Fruit fly (Drosophila melanogaster) whole organism, embryonic: ENCODE results near the gene Taf11.

Experiments used
- Adf1 ChIP-seq: fragments of 200-800 bp; sonication (Bioruptor generic); IDR thresholded peaks from 2 replicates; pipeline ENCODE4 v1.3.6; 2022; ENCODE audit warnings: missing biosample characterization, missing genetic modification characterization
- Aef1 ChIP-seq: fragments of 200-800 bp; sonication (Bioruptor generic); IDR thresholded peaks from 3 replicates; pipeline ENCODE4 v1.3.6; 2022; ENCODE audit warnings: missing biosample characterization, missing genetic modification characterization
- Bgb ChIP-seq: fragments of 200-800 bp; sonication (Bioruptor generic); IDR thresholded peaks from 2 replicates; pipeline ENCODE4 v1.3.6; 2022; ENCODE audit warnings: missing biosample characterization, missing genetic modification characterization; ENCODE audit not compliant: partially characterized antibody
- CG10209 ChIP-seq: fragments of 200-800 bp; sonication (Bioruptor generic); optimal IDR thresholded peaks from 3 replicates; lab custom pipeline; 2017; ENCODE audit warnings: missing biosample characterization, mild to moderate bottlenecking, missing genetic modification characterization, missing genetic modification reagents
- CG11696 ChIP-seq: fragments of 200-800 bp; sonication (Bioruptor generic); IDR thresholded peaks from 2 replicates; pipeline ENCODE4 v1.3.6; 2022; ENCODE audit warnings: missing biosample characterization, missing genetic modification characterization
- CG11723 ChIP-seq: fragments of 200-800 bp; sonication (Bioruptor generic); optimal IDR thresholded peaks from 2 replicates; lab custom pipeline; 2017; ENCODE audit warnings: missing biosample characterization, mild to moderate bottlenecking, missing genetic modification characterization
- CG12104 ChIP-seq: fragments of 200-800 bp; sonication (Bioruptor generic); optimal IDR thresholded peaks from 3 replicates; lab custom pipeline; 2016; ENCODE audit warnings: missing biosample characterization, missing genetic modification characterization
- CG12942 ChIP-seq: fragments of 200-800 bp; sonication (Bioruptor generic); optimal IDR thresholded peaks from 3 replicates; lab custom pipeline; 2016; ENCODE audit warnings: missing biosample characterization, missing genetic modification characterization
- CG13123 ChIP-seq: fragments of 200-800 bp; sonication (Bioruptor generic); optimal IDR thresholded peaks from 2 replicates; lab custom pipeline; 2016; ENCODE audit warnings: missing biosample characterization, missing genetic modification characterization
- CG14965 ChIP-seq: fragments of 200-800 bp; sonication (Bioruptor generic); optimal IDR thresholded peaks from 2 replicates; lab custom pipeline; 2016; ENCODE audit warnings: missing biosample characterization, missing genetic modification characterization, borderline replicate concordance
- CG15269 ChIP-seq: fragments of 200-800 bp; sonication (Bioruptor generic); optimal IDR thresholded peaks from 2 replicates; lab custom pipeline; 2018; ENCODE audit warnings: missing biosample characterization, mild to moderate bottlenecking, missing genetic modification characterization, moderate library complexity
- CG1603 ChIP-seq: fragments of 200-800 bp; sonication (Bioruptor generic); optimal IDR thresholded peaks from 2 replicates; lab custom pipeline; 2019; ENCODE audit warnings: missing biosample characterization, mild to moderate bottlenecking, missing genetic modification characterization, moderate library complexity
- CG30403 ChIP-seq: fragments of 200-800 bp; sonication (Bioruptor generic); optimal IDR thresholded peaks from 3 replicates; lab custom pipeline; 2016; ENCODE audit warnings: missing biosample characterization, missing genetic modification characterization
- CG42726 ChIP-seq: fragments of 200-800 bp; sonication (Bioruptor generic); IDR thresholded peaks from 2 replicates; pipeline ENCODE4 v1.3.6; 2022; ENCODE audit warnings: missing biosample characterization, missing genetic modification characterization; ENCODE audit not compliant: partially characterized antibody
- CG4617 ChIP-seq: fragments of 200-800 bp; sonication (Bioruptor generic); optimal IDR thresholded peaks from 3 replicates; lab custom pipeline; 2016; ENCODE audit warnings: missing biosample characterization, missing genetic modification characterization, borderline replicate concordance
- CG4707 ChIP-seq: fragments of 200-800 bp; sonication (Bioruptor generic); optimal IDR thresholded peaks from 2 replicates; lab custom pipeline; 2018; ENCODE audit warnings: missing biosample characterization, mild to moderate bottlenecking, missing genetic modification characterization, moderate library complexity
- CG6791 ChIP-seq: fragments of 200-800 bp; sonication (Bioruptor generic); IDR thresholded peaks from 3 replicates; pipeline ENCODE4 v1.3.6; 2022; ENCODE audit warnings: missing biosample characterization, missing genetic modification characterization; ENCODE audit not compliant: partially characterized antibody
- CG6813 ChIP-seq: fragments of 200-800 bp; sonication (Bioruptor generic); optimal IDR thresholded peaks from 2 replicates; lab custom pipeline; 2017; ENCODE audit warnings: missing biosample characterization, missing genetic modification characterization, mild to moderate bottlenecking, moderate library complexity, missing genetic modification reagents
- CG7839 ChIP-seq: fragments of 200-800 bp; sonication (Bioruptor generic); optimal IDR thresholded peaks from 3 replicates; lab custom pipeline; 2018; ENCODE audit warnings: missing biosample characterization, mild to moderate bottlenecking, missing genetic modification characterization, moderate library complexity
- Dp ChIP-seq: fragments of 200-800 bp; sonication (Bioruptor generic); optimal IDR thresholded peaks from 2 replicates; lab custom pipeline; 2018; ENCODE audit warnings: missing biosample characterization, mild to moderate bottlenecking, missing genetic modification characterization, moderate library complexity
- Gsc ChIP-seq: fragments of 200-800 bp; sonication (Bioruptor generic); IDR thresholded peaks from 2 replicates; pipeline ENCODE4 v1.3.6; 2022; ENCODE audit warnings: missing biosample characterization, missing genetic modification characterization
- Hand ChIP-seq: fragments of 200-800 bp; sonication (Bioruptor generic); optimal IDR thresholded peaks from 2 replicates; lab custom pipeline; 2017; ENCODE audit warnings: mild to moderate bottlenecking, missing biosample characterization, missing genetic modification reagents, missing genetic modification characterization
- MBD-R2 ChIP-seq: fragments of 200-800 bp; sonication (Bioruptor generic); IDR thresholded peaks from 2 replicates; pipeline ENCODE4 v1.3.6; 2022; ENCODE audit warnings: missing biosample characterization, missing genetic modification characterization
- Mad ChIP-seq: fragments of 200-800 bp; sonication (Bioruptor generic); optimal IDR thresholded peaks from 2 replicates; lab custom pipeline; 2016; ENCODE audit warnings: missing biosample characterization, missing genetic modification characterization
- Mes4 ChIP-seq: fragments of 200-800 bp; sonication (Bioruptor generic); optimal IDR thresholded peaks from 2 replicates; lab custom pipeline; 2016; ENCODE audit warnings: missing biosample characterization, missing genetic modification characterization
- NK7.1 ChIP-seq: fragments of 200-800 bp; sonication (Bioruptor generic); optimal IDR thresholded peaks from 3 replicates; lab custom pipeline; 2016; ENCODE audit warnings: missing biosample characterization, missing genetic modification characterization
- Sry-β ChIP-seq: fragments of 200-800 bp; sonication (Bioruptor generic); optimal IDR thresholded peaks from 2 replicates; lab custom pipeline; 2018; ENCODE audit warnings: missing biosample characterization, mild to moderate bottlenecking, missing genetic modification characterization, moderate library complexity
- YL-1 ChIP-seq: fragments of 200-800 bp; sonication (Bioruptor generic); optimal IDR thresholded peaks from 3 replicates; lab custom pipeline; 2017; ENCODE audit warnings: missing biosample characterization, mild to moderate bottlenecking, missing genetic modification characterization
- ab ChIP-seq: fragments of 200-800 bp; sonication (Bioruptor generic); optimal IDR thresholded peaks from 2 replicates; lab custom pipeline; 2016; ENCODE audit warnings: missing biosample characterization, missing genetic modification characterization
- ash1 ChIP-seq: fragments of 200-800 bp; sonication (Bioruptor generic); optimal IDR thresholded peaks from 2 replicates; lab custom pipeline; 2018; ENCODE audit warnings: missing biosample characterization, mild to moderate bottlenecking, missing genetic modification characterization
- dimm ChIP-seq: fragments of 200-800 bp; sonication (Bioruptor generic); IDR thresholded peaks from 2 replicates; pipeline ENCODE4 v1.3.6; 2022; ENCODE audit warnings: missing biosample characterization, missing genetic modification characterization
- dm ChIP-seq: fragments of 200-800 bp; sonication (Bioruptor generic); optimal IDR thresholded peaks from 3 replicates; lab custom pipeline; 2016; ENCODE audit warnings: missing biosample characterization, missing genetic modification characterization
- ems ChIP-seq: fragments of 200-800 bp; sonication (Bioruptor generic); optimal IDR thresholded peaks from 3 replicates; lab custom pipeline; 2016; ENCODE audit warnings: missing biosample characterization, missing genetic modification characterization
- fd3F ChIP-seq: fragments of 200-800 bp; sonication (Bioruptor generic); optimal IDR thresholded peaks from 2 replicates; lab custom pipeline; 2018; ENCODE audit warnings: missing biosample characterization, mild to moderate bottlenecking, missing genetic modification characterization, moderate library complexity
- grn ChIP-seq: fragments of 200-800 bp; sonication (Bioruptor generic); optimal IDR thresholded peaks from 3 replicates; lab custom pipeline; 2017; ENCODE audit warnings: missing biosample characterization, missing genetic modification characterization
- h ChIP-seq: fragments of >200 bp; optimal IDR thresholded peaks from 2 replicates; lab custom pipeline; 2017
- jigr1 ChIP-seq: fragments of 200-800 bp; sonication (Bioruptor generic); IDR thresholded peaks from 3 replicates; pipeline ENCODE4 v1.3.6; 2022; ENCODE audit warnings: missing biosample characterization, missing genetic modification characterization
- lbe ChIP-seq: fragments of 200-800 bp; sonication (Bioruptor generic); optimal IDR thresholded peaks from 2 replicates; lab custom pipeline; 2016; ENCODE audit warnings: missing biosample characterization, mild to moderate bottlenecking, missing genetic modification characterization
- org-1 ChIP-seq: fragments of 200-800 bp; sonication (Bioruptor generic); optimal IDR thresholded peaks from 2 replicates; lab custom pipeline; 2017; ENCODE audit warnings: missing biosample characterization, missing genetic modification characterization
- otp ChIP-seq: fragments of 200-800 bp; sonication (Bioruptor generic); IDR thresholded peaks from 3 replicates; pipeline ENCODE4, ENCODE4 v1.3.6; 2022; ENCODE audit warnings: missing biosample characterization, missing genetic modification characterization
- p53 ChIP-seq: fragments of 200-800 bp; sonication (Bioruptor generic); optimal IDR thresholded peaks from 2 replicates; lab custom pipeline; 2016; ENCODE audit warnings: missing biosample characterization, missing genetic modification characterization
- peb ChIP-seq: fragments of 200-800 bp; sonication (Bioruptor generic); IDR thresholded peaks from 2 replicates; pipeline ENCODE4 v1.3.6; 2022; ENCODE audit warnings: missing biosample characterization, missing genetic modification characterization
- pnt ChIP-seq: fragments of 200-800 bp; sonication (Bioruptor generic); optimal IDR thresholded peaks from 3 replicates; lab custom pipeline; 2016; ENCODE audit warnings: missing biosample characterization, missing genetic modification characterization
- run ChIP-seq: fragments of 200-800 bp; sonication (Bioruptor generic); optimal IDR thresholded peaks from 3 replicates; lab custom pipeline; 2018; ENCODE audit warnings: missing biosample characterization, mild to moderate bottlenecking, missing genetic modification characterization
- sr ChIP-seq: fragments of 200-800 bp; sonication (Bioruptor generic); IDR thresholded peaks from 3 replicates; pipeline ENCODE4 v1.3.6; 2022; ENCODE audit warnings: missing biosample characterization, missing genetic modification characterization
- tap ChIP-seq: fragments of 200-800 bp; optimal IDR thresholded peaks from 3 replicates; lab custom pipeline; 2019; ENCODE audit warnings: missing biosample characterization, mild to moderate bottlenecking, missing genetic modification characterization, moderate library complexity
- twi ChIP-seq: fragments of 200-800 bp; optimal IDR thresholded peaks from 2 replicates; lab custom pipeline; 2019; ENCODE audit warnings: missing biosample characterization, mild to moderate bottlenecking, missing genetic modification characterization, moderate library complexity
- vvl ChIP-seq: fragments of 200-800 bp; sonication (Bioruptor generic); IDR thresholded peaks from 2 replicates; pipeline ENCODE4 v1.3.6; 2022; ENCODE audit warnings: missing biosample characterization, missing genetic modification characterization
- zen2 ChIP-seq: fragments of 200-800 bp; sonication (Bioruptor generic); IDR thresholded peaks from 3 replicates; pipeline ENCODE4 v1.3.6; 2022; ENCODE audit warnings: missing biosample characterization, missing genetic modification characterization; ENCODE audit not compliant: partially characterized antibody
- zfh1 ChIP-seq: fragments of 200-800 bp; sonication (Bioruptor generic); IDR thresholded peaks from 3 replicates; pipeline ENCODE4 v1.3.6; 2022; ENCODE audit warnings: missing biosample characterization, missing genetic modification characterization
- zfh2 ChIP-seq: fragments of 200-800 bp; sonication (Bioruptor generic); optimal IDR thresholded peaks from 2 replicates; lab custom pipeline; 2016; ENCODE audit warnings: missing biosample characterization, missing genetic modification characterization

The Taf11 gene

DNA sequence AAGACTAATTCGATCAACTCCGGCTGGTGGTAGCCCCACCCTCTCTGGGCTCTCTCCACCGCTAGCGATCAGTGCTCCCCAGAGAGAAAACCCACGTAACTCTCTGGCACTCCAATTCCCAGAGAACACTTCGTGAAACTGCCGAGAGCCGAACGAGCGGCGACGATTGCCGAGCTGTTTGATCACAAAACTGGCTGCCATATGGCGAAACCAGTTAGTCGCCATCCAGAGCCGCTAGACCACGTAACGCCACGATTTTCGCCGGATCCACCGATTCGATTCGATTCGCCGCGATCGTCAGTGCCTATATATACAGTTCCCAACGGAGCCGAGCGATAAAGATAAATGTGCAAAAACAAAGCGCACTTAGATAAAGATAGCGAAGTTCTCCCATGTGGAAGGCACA lies 19.1 kb upstream of the Taf11 start, which contains the start of gene IP3K1 (continued):
- TF ChIP-seq CG4617 (GFP tag; lab: Kevin White, UChicago), result no peak
- peak; percentile 57; the same call in 1 of the 3 replicates for TF ChIP-seq otp (GFP tag; lab: Robert Waterston, UW)
- no peak for TF ChIP-seq Dp
- no peak for TF ChIP-seq tap
- TF ChIP-seq Mad (GFP tag; lab: Kevin White, UChicago), result no peak
- peak; percentile 29 for TF ChIP-seq NK7.1 (GFP tag; lab: Kevin White, UChicago)
- TF ChIP-seq fd3F, result no peak
- TF ChIP-seq pnt (GFP tag; lab: Kevin White, UChicago), result no peak
- no peak for TF ChIP-seq CG30403 (GFP tag; lab: Kevin White, UChicago)
- TF ChIP-seq sr (GFP tag; lab: Robert Waterston, UW), result peak; percentile 72; the same call in 2 of the 3 replicates
- TF ChIP-seq p53 (GFP tag; lab: Kevin White, UChicago), result no peak
- no peak for TF ChIP-seq Mes4 (GFP tag; lab: Kevin White, UChicago)
- TF ChIP-seq zfh1 (GFP tag; lab: Robert Waterston, UW), result no peak
- TF ChIP-seq CG1603 (tag; lab: Kevin White, UChicago), result no peak
- TF ChIP-seq CG15269, result peak; percentile 55
- TF ChIP-seq Sry-β (GFP tag; lab: Kevin White, UChicago), result no peak
- TF ChIP-seq lbe (GFP tag; lab: Kevin White, UChicago), result peak; percentile 63
- TF ChIP-seq Bgb (GFP tag; lab: Robert Waterston, UW), result peak; percentile 71; the same call in 1 of the 2 replicates
- peak; percentile 85 for TF ChIP-seq CG42726 (GFP tag; lab: Robert Waterston, UW)
- no peak for TF ChIP-seq Gsc (GFP tag; lab: Robert Waterston, UW)
- TF ChIP-seq CG14965 (GFP tag; lab: Kevin White, UChicago), result no peak
- TF ChIP-seq Adf1 (GFP tag; lab: Robert Waterston, UW), result peak; percentile 45; the same call in 1 of the 2 replicates
- TF ChIP-seq jigr1 (GFP tag; lab: Robert Waterston, UW), result no peak
- TF ChIP-seq run, result peak; percentile 19
- TF ChIP-seq zen2 (GFP tag; lab: Robert Waterston, UW), result peak; percentile 67; the same call in 2 of the 3 replicates
- no peak for TF ChIP-seq ems (GFP tag; lab: Kevin White, UChicago)
- no peak for TF ChIP-seq CG13123
- peak; percentile 60 for TF ChIP-seq grn (GFP tag; lab: Kevin White, UChicago)
- TF ChIP-seq CG12104 (GFP tag; lab: Kevin White, UChicago), result no peak
- peak; percentile 27 for TF ChIP-seq CG6813 (GFP tag; lab: Kevin White, UChicago)
- peak; percentile 17 for TF ChIP-seq CG7839 (tag; lab: Kevin White, UChicago)
- no peak for TF ChIP-seq CG11723 (GFP tag; lab: Kevin White, UChicago)
- peak; percentile 64; the same call in 1 of the 3 replicates for TF ChIP-seq CG6791 (GFP tag; lab: Robert Waterston, UW)
- TF ChIP-seq dm (GFP tag; lab: Kevin White, UChicago), result no peak
- TF ChIP-seq zfh2, result no peak
- TF ChIP-seq MBD-R2 (GFP tag; lab: Robert Waterston, UW), result no peak; the same call in 1 of the 2 replicates
- TF ChIP-seq YL-1, result peak; percentile 10
- peak; percentile 29; the same call in 1 of the 2 replicates for TF ChIP-seq CG11696
- no peak for TF ChIP-seq CG10209
- TF ChIP-seq org-1 (GFP tag; lab: Kevin White, UChicago), result no peak
- TF ChIP-seq Aef1 (GFP tag; lab: Robert Waterston, UW), result no peak
- TF ChIP-seq CG12942 (GFP tag; lab: Kevin White, UChicago), result no peak
- TF ChIP-seq CG4707 (GFP tag; lab: Kevin White, UChicago), result peak; percentile 8
- no peak for TF ChIP-seq ab (GFP tag; lab: Kevin White, UChicago)
- peak; percentile 63 for TF ChIP-seq twi (tag; lab: Kevin White, UChicago)
- peak; percentile 61 for TF ChIP-seq Hand (GFP tag; lab: Kevin White, UChicago)
- TF ChIP-seq h (lab: Kevin White, UChicago), result no peak
- peak; percentile 8 for TF ChIP-seq ash1 (GFP tag; lab: Kevin White, UChicago)
- TF ChIP-seq vvl (GFP tag; lab: Robert Waterston, UW), result peak; percentile 79
- TF ChIP-seq dimm (GFP tag; lab: Robert Waterston, UW), result no peak
- no peak for TF ChIP-seq peb (GFP tag; lab: Robert Waterston, UW)
